Fruit fly (Drosophila melanogaster) whole organism, embryonic: Measurements from ENCODE around the gene Elal.

Experiments
- CG11695 ChIP-seq: fragments of 200-800 bp; sonication (Bioruptor generic); IDR thresholded peaks from 3 replicates; pipeline ENCODE4 v1.3.6; 2022; ENCODE audit warnings: missing biosample characterization, missing genetic modification characterization
- CG12155 ChIP-seq: fragments of 200-800 bp; sonication (Bioruptor generic); optimal IDR thresholded peaks from 3 replicates; lab custom pipeline; 2016; ENCODE audit warnings: missing biosample characterization, missing genetic modification characterization
- CG18476 ChIP-seq: fragments of 200-800 bp; sonication (Bioruptor generic); optimal IDR thresholded peaks from 2 replicates; lab custom pipeline; 2016; ENCODE audit warnings: missing biosample characterization, mild to moderate bottlenecking, missing genetic modification characterization
- CG2202 ChIP-seq: fragments of 200-800 bp; sonication (Bioruptor generic); optimal IDR thresholded peaks from 2 replicates; lab custom pipeline; 2018; ENCODE audit warnings: missing biosample characterization, mild to moderate bottlenecking, missing genetic modification characterization
- CG32767 ChIP-seq: fragments of 200-800 bp; sonication (Bioruptor generic); IDR thresholded peaks from 2 replicates; pipeline ENCODE4 v1.3.6; 2022; ENCODE audit warnings: missing biosample characterization, missing genetic modification characterization
- CG34376 ChIP-seq: fragments of 200-800 bp; sonication (Bioruptor generic); optimal IDR thresholded peaks from 2 replicates; lab custom pipeline; 2018; ENCODE audit warnings: missing biosample characterization, mild to moderate bottlenecking, missing genetic modification characterization
- CG43689 ChIP-seq: fragments of 200-800 bp; sonication (Bioruptor generic); IDR thresholded peaks from 2 replicates; pipeline ENCODE4 v1.3.6; 2022; ENCODE audit warnings: missing biosample characterization, missing genetic modification characterization
- CG8359 ChIP-seq: fragments of 200-800 bp; sonication (Bioruptor generic); optimal IDR thresholded peaks from 2 replicates; lab custom pipeline; 2017; ENCODE audit warnings: missing biosample characterization, mild to moderate bottlenecking, missing genetic modification characterization, borderline replicate concordance
- CG9817 ChIP-seq: fragments of 200-800 bp; sonication (Bioruptor generic); optimal IDR thresholded peaks from 2 replicates; lab custom pipeline; 2018; ENCODE audit warnings: missing biosample characterization, mild to moderate bottlenecking, missing genetic modification characterization, moderate library complexity
- D19A ChIP-seq: fragments of 200-800 bp; optimal IDR thresholded peaks from 3 replicates; lab custom pipeline; 2019; ENCODE audit warnings: missing biosample characterization, mild to moderate bottlenecking, missing genetic modification characterization, moderate library complexity
- D19B ChIP-seq: fragments of 200-800 bp; sonication (Bioruptor generic); optimal IDR thresholded peaks from 2 replicates; lab custom pipeline; 2017; ENCODE audit warnings: missing biosample characterization, mild to moderate bottlenecking, missing genetic modification characterization
- Deaf1 ChIP-seq: fragments of 200-800 bp; optimal IDR thresholded peaks from 3 replicates; lab custom pipeline; 2019; ENCODE audit warnings: missing biosample characterization, mild to moderate bottlenecking, missing genetic modification characterization, moderate library complexity
- E2f2 ChIP-seq: fragments of 200-800 bp; sonication (Bioruptor generic); IDR thresholded peaks from 2 replicates; pipeline ENCODE4 v1.3.6; 2022; ENCODE audit warnings: missing biosample characterization, missing genetic modification characterization
- Eip74EF ChIP-seq, 2 experiments: fragments of 200-800 bp in 1 of 2; fragments of >200 bp in 1 of 2; sonication (Bioruptor generic) in 1 of 2; optimal IDR thresholded peaks; 2 replicates each; lab custom pipeline; 2017 to 2019; ENCODE audit warnings: missing biosample characterization in 2 of 2, missing genetic modification characterization in 2 of 2, mild to moderate bottlenecking in 1 of 2, moderate library complexity in 1 of 2
- Ets97D ChIP-seq: fragments of 200-800 bp; sonication (Bioruptor generic); optimal IDR thresholded peaks from 3 replicates; lab custom pipeline; 2016; ENCODE audit warnings: missing biosample characterization, missing genetic modification characterization
- Kr ChIP-seq: fragments of 200-800 bp; sonication (Bioruptor generic); optimal IDR thresholded peaks from 2 replicates; lab custom pipeline; 2017; ENCODE audit warnings: missing biosample characterization, mild to moderate bottlenecking, missing genetic modification characterization
- Lim3 ChIP-seq: fragments of 200-800 bp; sonication (Bioruptor generic); IDR thresholded peaks from 2 replicates; pipeline ENCODE4 v1.3.6; 2022; ENCODE audit warnings: missing biosample characterization, missing genetic modification characterization
- Lpt ChIP-seq: fragments of >200 bp; optimal IDR thresholded peaks from 2 replicates; lab custom pipeline; 2018; ENCODE audit warnings: missing biosample characterization, missing genetic modification characterization
- MTF-1 ChIP-seq: fragments of 200-800 bp; sonication (Bioruptor generic); optimal IDR thresholded peaks from 2 replicates; lab custom pipeline; 2018; ENCODE audit warnings: missing biosample characterization, mild to moderate bottlenecking, missing genetic modification characterization, borderline replicate concordance
- Opbp ChIP-seq: fragments of 200-800 bp; sonication (Bioruptor generic); IDR thresholded peaks from 3 replicates; pipeline ENCODE4 v1.3.6; 2022; ENCODE audit warnings: missing biosample characterization, missing genetic modification characterization; ENCODE audit not compliant: partially characterized antibody
- Trl ChIP-seq, 3 experiments: fragments of >200 bp in 2 of 3; fragments of 200-800 bp in 1 of 3; sonication (Bioruptor generic) in 1 of 3; optimal IDR thresholded peaks; 2 replicates in 1 of 3; 3 replicates in 2 of 3; lab custom pipeline; 2016 to 2017; ENCODE audit warnings: missing biosample characterization in 1 of 3, missing genetic modification characterization in 1 of 3
- YL-1 ChIP-seq: fragments of 200-800 bp; sonication (Bioruptor generic); optimal IDR thresholded peaks from 3 replicates; lab custom pipeline; 2017; ENCODE audit warnings: missing biosample characterization, mild to moderate bottlenecking, missing genetic modification characterization
- aop ChIP-seq: fragments of 200-800 bp; sonication (Bioruptor generic); IDR thresholded peaks from 2 replicates; pipeline ENCODE4 v1.3.6; 2022; ENCODE audit warnings: missing biosample characterization, missing genetic modification characterization
- ap ChIP-seq: fragments of 200-800 bp; sonication (Bioruptor generic); IDR thresholded peaks from 2 replicates; pipeline ENCODE4 v1.3.6; 2022; ENCODE audit warnings: missing biosample characterization, missing genetic modification characterization
- bowl ChIP-seq: fragments of 200-800 bp; sonication (Bioruptor generic); IDR thresholded peaks from 2 replicates; pipeline ENCODE4 v1.3.6; 2022; ENCODE audit warnings: missing biosample characterization, missing genetic modification characterization
- chif ChIP-seq, 2 experiments: fragments of 200-800 bp; sonication (Bioruptor generic); optimal IDR thresholded peaks; 3 replicates each; lab custom pipeline; 2016; ENCODE audit warnings: missing biosample characterization in 2 of 2, missing genetic modification characterization in 2 of 2
- dati ChIP-seq: fragments of 200-800 bp; sonication (Bioruptor generic); IDR thresholded peaks from 2 replicates; pipeline ENCODE4 v1.3.6; 2022; ENCODE audit warnings: missing biosample characterization, missing genetic modification characterization
- dmrt11E ChIP-seq: fragments of 200-800 bp; sonication (Bioruptor generic); optimal IDR thresholded peaks from 3 replicates; lab custom pipeline; 2018; ENCODE audit warnings: missing biosample characterization, mild to moderate bottlenecking, missing genetic modification characterization, moderate library complexity
- gem ChIP-seq: fragments of 200-800 bp; sonication (Bioruptor generic); optimal IDR thresholded peaks from 2 replicates; lab custom pipeline; 2019; ENCODE audit warnings: missing biosample characterization, mild to moderate bottlenecking, missing genetic modification characterization, moderate library complexity
- ham ChIP-seq: fragments of 200-800 bp; sonication (Bioruptor generic); IDR thresholded peaks from 2 replicates; pipeline ENCODE4 v1.3.6; 2022; ENCODE audit warnings: missing biosample characterization, missing genetic modification characterization
- hb ChIP-seq: fragments of 200-800 bp; sonication (Bioruptor generic); IDR thresholded peaks from 3 replicates; pipeline ENCODE4 v1.3.6; 2022; ENCODE audit warnings: missing biosample characterization, missing genetic modification characterization; ENCODE audit not compliant: partially characterized antibody
- hkb ChIP-seq, 2 experiments: fragments of 200-800 bp in 1 of 2; fragments of >200 bp in 1 of 2; sonication (Bioruptor generic) in 1 of 2; IDR thresholded peaks in 1 of 2; optimal IDR thresholded peaks in 1 of 2; 2 replicates each; pipeline versions ENCODE4 v1.3.6 to Lab custom; 2017 to 2022; ENCODE audit warnings: missing biosample characterization in 1 of 2, missing genetic modification characterization in 1 of 2
- insv ChIP-seq, 2 experiments: fragments of 200-800 bp; sonication (Bioruptor generic); optimal IDR thresholded peaks; 3 replicates each; lab custom pipeline; 2016 to 2018; ENCODE audit warnings: missing biosample characterization in 2 of 2, missing genetic modification characterization in 2 of 2
- odd ChIP-seq: fragments of 200-800 bp; sonication (Bioruptor generic); optimal IDR thresholded peaks from 2 replicates; lab custom pipeline; 2017; ENCODE audit warnings: missing biosample characterization, mild to moderate bottlenecking, missing genetic modification characterization
- rib ChIP-seq: fragments of 200-800 bp; sonication (Bioruptor generic); IDR thresholded peaks from 2 replicates; pipeline ENCODE4 v1.3.6; 2022; ENCODE audit warnings: missing biosample characterization, missing genetic modification characterization
- sd ChIP-seq: fragments of 200-800 bp; sonication (Bioruptor generic); optimal IDR thresholded peaks from 3 replicates; lab custom pipeline; 2018; ENCODE audit warnings: missing biosample characterization, mild to moderate bottlenecking, missing genetic modification characterization, moderate library complexity
- sens ChIP-seq: fragments of 200-800 bp; sonication (Bioruptor generic); peaks from one replicate; lab custom pipeline; 2016; ENCODE audit warnings: missing biosample characterization, missing genetic modification characterization
- sob ChIP-seq: fragments of 200-800 bp; sonication (Bioruptor generic); IDR thresholded peaks from 2 replicates; pipeline ENCODE4 v1.3.6; 2022; ENCODE audit warnings: missing biosample characterization, missing genetic modification characterization
- ttk ChIP-seq: fragments of 200-800 bp; sonication (Bioruptor generic); IDR thresholded peaks from 2 replicates; pipeline ENCODE4 v2.1.2; 2022; ENCODE audit warnings: missing biosample characterization, missing genetic modification characterization
- zfh2 ChIP-seq: fragments of 200-800 bp; sonication (Bioruptor generic); optimal IDR thresholded peaks from 2 replicates; lab custom pipeline; 2016; ENCODE audit warnings: missing biosample characterization, missing genetic modification characterization

Gene Elal

dm6 chr3R:24841063-24841462 lies 24.1 kb upstream of the Elal start, which contains the start of gene CG33658:
TSS of gene CG33658 (minus strand) at chr3R:24841163.
- no peak for TF ChIP-seq chif (GFP tag; optimal IDR thresholded peaks at IDR 0.05; lab: Kevin White, UChicago)
- TF ChIP-seq CG34376 (GFP tag; lab: Kevin White, UChicago): no peak
- TF ChIP-seq CG12155 (GFP tag; lab: Kevin White, UChicago): no peak
- TF ChIP-seq sob (GFP tag; lab: Robert Waterston, UW): no peak

- no peak for TF ChIP-seq hkb (optimal IDR thresholded peaks at IDR 0.05; lab: Kevin White, UChicago)
- TF ChIP-seq hkb (GFP tag; IDR thresholded peaks at IDR 0.05; lab: Robert Waterston, UW): no peak
- no peak for TF ChIP-seq CG8359 (GFP tag; lab: Kevin White, UChicago)
- TF ChIP-seq ttk: no peak
- TF ChIP-seq insv (GFP tag; optimal IDR thresholded peaks at IDR 0.05; lab: Kevin White, UChicago): no peak
- TF ChIP-seq ham (GFP tag; lab: Robert Waterston, UW): no peak
- no peak for TF ChIP-seq CG43689
- TF ChIP-seq odd (GFP tag; lab: Kevin White, UChicago): no peak
- no peak for TF ChIP-seq CG9817 (tag; lab: Kevin White, UChicago)
- TF ChIP-seq Kr (GFP tag; lab: Kevin White, UChicago): no peak
- TF ChIP-seq sens (GFP tag; lab: Kevin White, UChicago): peak; percentile 39
- no peak for TF ChIP-seq CG32767
- TF ChIP-seq rib: no peak
- no peak for TF ChIP-seq hb (GFP tag; lab: Robert Waterston, UW)
- TF ChIP-seq CG11695 (GFP tag; lab: Robert Waterston, UW): no peak
- TF ChIP-seq Trl (optimal IDR thresholded peaks at IDR 0.05; lab: Kevin White, UChicago): peak in 1 of 2 experiments; percentile 19
- TF ChIP-seq Trl (GFP tag; optimal IDR thresholded peaks at IDR 0.05; lab: Kevin White, UChicago): no peak
- TF ChIP-seq Lpt (GFP tag; lab: Kevin White, UChicago): no peak
- TF ChIP-seq CG2202 (tag; lab: Kevin White, UChicago): no peak
- no peak for TF ChIP-seq MTF-1
- peak; percentile 53 for TF ChIP-seq Deaf1 (tag; lab: Kevin White, UChicago)
- no peak for TF ChIP-seq aop (GFP tag; lab: Robert Waterston, UW)
- no peak for TF ChIP-seq Lim3 (GFP tag; lab: Robert Waterston, UW)
- TF ChIP-seq sd (tag; lab: Kevin White, UChicago): no peak
- no peak for TF ChIP-seq Eip74EF (GFP tag; optimal IDR thresholded peaks at IDR 0.05; lab: Kevin White, UChicago)
- 0 out of 3 replicates have a peak, but pooled peaks have one; percentile 7 for TF ChIP-seq Opbp
- TF ChIP-seq CG18476 (GFP tag; lab: Kevin White, UChicago): no peak
These were observed 23.5 kb upstream of the Elal start, which contains the start of gene Esp for dm6 chr3R:24841635-24842034. TSS of gene Esp (plus strand) at chr3R:24841935.

- TF ChIP-seq dmrt11E: peak; percentile 2
- TF ChIP-seq dati (GFP tag; lab: Robert Waterston, UW): no peak
- TF ChIP-seq D19B (GFP tag; lab: Kevin White, UChicago): peak; percentile 37
- TF ChIP-seq gem (tag; lab: Kevin White, UChicago): peak; percentile 30
- no peak for TF ChIP-seq Ets97D
- no peak for TF ChIP-seq E2f2
- TF ChIP-seq zfh2: no peak
- peak; percentile 4 for TF ChIP-seq D19A (tag; lab: Kevin White, UChicago)
- peak; percentile 52 for TF ChIP-seq sens (GFP tag; lab: Kevin White, UChicago)
- no peak for TF ChIP-seq bowl (GFP tag; lab: Robert Waterston, UW)
- TF ChIP-seq YL-1 (GFP tag; lab: Kevin White, UChicago): no peak
- no peak for TF ChIP-seq ap (GFP tag; lab: Robert Waterston, UW)
These were observed 20.0 kb upstream of the Elal start for dm6 chr3R:24845148-24845547.
